Worm (Caenorhabditis elegans) whole organism, late embryonic: ENCODE measurements around the gene C10G8.4.

Source experiments
- C38D4.7 ChIP-seq: fragments of 200-800 bp; sonication (Bioruptor generic); optimal IDR thresholded peaks from 2 replicates; lab custom pipeline; 2018; ENCODE audit warnings: mild to moderate bottlenecking, missing genetic modification characterization, moderate library complexity, missing compliant biosample characterization
- K09A11.1 ChIP-seq: sonication (generic microtip); optimal IDR thresholded peaks from 2 replicates; lab custom pipeline; 2017; ENCODE audit warnings: antibody characterized with exemption, mild to moderate bottlenecking, missing genetic modification characterization, missing compliant biosample characterization; ENCODE audit not compliant: insufficient read depth
- ceh-22 ChIP-seq: sonication (generic microtip); optimal IDR thresholded peaks from 2 replicates; lab custom pipeline; 2017; ENCODE audit warnings: missing biosample characterization, missing genetic modification characterization
- hlh-30 ChIP-seq: sonication (generic microtip); optimal IDR thresholded peaks from 2 replicates; lab custom pipeline; 2017; ENCODE audit warnings: antibody characterized with exemption, missing genetic modification characterization, missing compliant biosample characterization; ENCODE audit not compliant: insufficient read depth
- nfya-1 ChIP-seq: sonication (generic microtip); optimal IDR thresholded peaks from 2 replicates; lab custom pipeline; 2017; ENCODE audit warnings: missing genetic modification characterization, mild to moderate bottlenecking, missing compliant biosample characterization, antibody characterized with exemption, moderate library complexity
- pha-4 ChIP-seq: fragments of 150-350 bp; optimal IDR thresholded peaks from 2 replicates; lab custom pipeline; 2018; ENCODE audit warnings: missing biosample characterization, missing genetic modification reagents, missing genetic modification characterization
- tbx-2 ChIP-seq: sonication (generic microtip); optimal IDR thresholded peaks from 2 replicates; lab custom pipeline; 2016; ENCODE audit warnings: missing genetic modification characterization, missing compliant biosample characterization
- unc-3 ChIP-seq, 2 experiments: fragments of 200-800 bp in 1 of 2; sonication (Bioruptor generic) in 1 of 2; sonication (generic microtip) in 1 of 2; conservative IDR thresholded peaks in 1 of 2; optimal IDR thresholded peaks in 1 of 2; 2 replicates each; pipeline versions ENCODE4 v1.3.6 to Lab custom; 2016 to 2022; ENCODE audit warnings: missing compliant biosample characterization in 2 of 2, missing genetic modification characterization in 2 of 2, missing genetic modification reagents in 1 of 2

DNA sequence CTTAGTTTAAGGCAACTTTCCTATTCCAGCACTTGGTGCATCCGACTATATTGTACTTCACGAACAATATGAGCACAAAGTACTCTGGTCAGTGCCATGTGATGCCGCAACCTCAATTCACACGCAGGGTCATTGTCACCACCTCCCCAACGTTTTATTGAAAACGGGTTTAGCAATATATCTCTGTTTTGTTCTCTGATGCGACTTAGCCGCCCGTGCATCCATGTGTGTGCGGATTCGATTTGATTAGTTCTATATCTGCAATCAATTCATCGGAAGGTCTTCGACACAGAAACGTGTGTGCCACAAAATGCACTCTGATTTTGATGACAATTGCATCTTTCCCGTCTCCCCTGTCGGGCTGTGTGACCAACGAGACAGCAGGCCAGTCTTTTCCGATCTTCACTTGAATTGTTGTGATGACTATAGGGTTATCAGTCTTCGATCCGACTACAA lies 39.1 kb upstream of the C10G8.4 start:
- TF ChIP-seq tbx-2 (tag; lab: Kevin White, UChicago) (no peak), nfya-1 (tag; lab: Kevin White, UChicago) (no peak), ceh-22 (tag; lab: Kevin White, UChicago) (no peak), hlh-30 (tag; lab: Kevin White, UChicago) (no peak), K09A11.1 (tag; lab: Kevin White, UChicago) (no peak), pha-4 (no peak), C38D4.7 (GFP tag; lab: Kevin White, UChicago) (no peak), unc-3 (GFP tag; conservative IDR thresholded peaks at IDR 0.05; lab: Robert Waterston, UW) (no peak), unc-3 (tag; optimal IDR thresholded peaks at IDR 0.05; lab: Kevin White, UChicago) (no peak)
